Worm (Caenorhabditis elegans) whole organism, L2 larva: Measurements from ENCODE around the gene sri-71.
"Not testable (repeated sequence)": the region's sequence is repeated elsewhere in the genome, so short reads cannot be mapped to it uniquely, and the experiment has no call there.

Source experiments
- C34F6.9 ChIP-seq: fragments of 150-350 bp; optimal IDR thresholded peaks from 2 replicates; lab custom pipeline; 2014; ENCODE audit warnings: missing biosample characterization, missing genetic modification characterization
- R02D3.7 ChIP-seq: fragments of 150-350 bp; optimal IDR thresholded peaks from 2 replicates; lab custom pipeline; 2014; ENCODE audit warnings: missing biosample characterization, missing genetic modification characterization
- Y55F3AM.14 ChIP-seq: fragments of 200-800 bp; sonication (Bioruptor generic); optimal IDR thresholded peaks from 2 replicates; lab custom pipeline; 2018; ENCODE audit warnings: mild to moderate bottlenecking, missing genetic modification characterization, missing compliant biosample characterization
- alr-1 ChIP-seq: fragments of 150-350 bp; optimal IDR thresholded peaks from 2 replicates; lab custom pipeline; 2014; ENCODE audit warnings: missing biosample characterization, missing genetic modification characterization
- aly-2 ChIP-seq: fragments of 150-350 bp; optimal IDR thresholded peaks from 2 replicates; lab custom pipeline; 2014; ENCODE audit warnings: missing biosample characterization, missing genetic modification characterization
- blmp-1 ChIP-seq: sonication (generic microtip); optimal IDR thresholded peaks from 2 replicates; lab custom pipeline; 2017; ENCODE audit warnings: missing genetic modification characterization, mild to moderate bottlenecking, missing compliant biosample characterization, antibody characterized with exemption, moderate library complexity; ENCODE audit not compliant: insufficient read depth
- dmd-4 ChIP-seq: sonication (generic microtip); optimal IDR thresholded peaks from 2 replicates; lab custom pipeline; 2017; ENCODE audit warnings: missing biosample characterization, missing genetic modification characterization
- egl-27 ChIP-seq: sonication (generic microtip); optimal IDR thresholded peaks from 3 replicates; lab custom pipeline; 2017; ENCODE audit warnings: missing biosample characterization, missing genetic modification reagents, missing genetic modification characterization
- elt-3 ChIP-seq: sonication (generic microtip); optimal IDR thresholded peaks from 2 replicates; lab custom pipeline; 2017; ENCODE audit warnings: missing biosample characterization, missing genetic modification characterization
- gmeb-1 ChIP-seq: fragments of 150-350 bp; optimal IDR thresholded peaks from 2 replicates; lab custom pipeline; 2014; ENCODE audit warnings: missing biosample characterization, missing genetic modification characterization
- lin-13 ChIP-seq: fragments of 150-350 bp; optimal IDR thresholded peaks from 2 replicates; lab custom pipeline; 2014; ENCODE audit warnings: missing biosample characterization, missing genetic modification reagents, missing genetic modification characterization
- lsy-2 ChIP-seq, 2 experiments: fragments of 150-350 bp in 1 of 2; sonication (generic microtip) in 1 of 2; optimal IDR thresholded peaks; 2 replicates each; lab custom pipeline; 2014 to 2017; ENCODE audit warnings: missing biosample characterization in 2 of 2, missing genetic modification characterization in 2 of 2
- mab-5 ChIP-seq: fragments of 150-350 bp; optimal IDR thresholded peaks from 2 replicates; lab custom pipeline; 2014; ENCODE audit warnings: missing biosample characterization, missing genetic modification characterization
- mbf-1 ChIP-seq: sonication (generic microtip); optimal IDR thresholded peaks from 2 replicates; lab custom pipeline; 2017; ENCODE audit warnings: missing biosample characterization, missing genetic modification characterization
- nhr-10 ChIP-seq: sonication (generic microtip); optimal IDR thresholded peaks from 2 replicates; lab custom pipeline; 2017; ENCODE audit warnings: missing biosample characterization, missing genetic modification characterization
- nhr-11 ChIP-seq: fragments of 150-350 bp; optimal IDR thresholded peaks from 2 replicates; lab custom pipeline; 2014; ENCODE audit warnings: missing biosample characterization, missing genetic modification characterization
- nhr-12 ChIP-seq: fragments of 150-350 bp; optimal IDR thresholded peaks from 2 replicates; lab custom pipeline; 2014; ENCODE audit warnings: missing biosample characterization, missing genetic modification characterization
- nhr-129 ChIP-seq: fragments of 150-350 bp; optimal IDR thresholded peaks from 2 replicates; lab custom pipeline; 2014; ENCODE audit warnings: missing biosample characterization, missing genetic modification characterization
- nhr-21 ChIP-seq: fragments of 150-350 bp; optimal IDR thresholded peaks from 2 replicates; lab custom pipeline; 2014; ENCODE audit warnings: missing biosample characterization, missing genetic modification characterization
- nhr-23 ChIP-seq: fragments of 150-350 bp; optimal IDR thresholded peaks from 2 replicates; lab custom pipeline; 2014; ENCODE audit warnings: missing biosample characterization, missing genetic modification reagents, missing genetic modification characterization
- nhr-25 ChIP-seq: fragments of 150-350 bp; sonication (generic microtip); optimal IDR thresholded peaks from 3 replicates; lab custom pipeline; 2014; ENCODE audit warnings: missing biosample characterization, missing genetic modification characterization
- peb-1 ChIP-seq: fragments of 150-350 bp; optimal IDR thresholded peaks from 2 replicates; lab custom pipeline; 2014; ENCODE audit warnings: missing biosample characterization, missing genetic modification characterization
- sma-9 ChIP-seq, 2 experiments: fragments of 150-350 bp in 1 of 2; sonication (generic microtip) in 1 of 2; optimal IDR thresholded peaks; 2 replicates each; lab custom pipeline; 2014 to 2016; ENCODE audit warnings: missing genetic modification characterization in 2 of 2, mild to moderate bottlenecking in 1 of 2, missing biosample characterization in 1 of 2, missing compliant biosample characterization in 1 of 2, missing genetic modification reagents in 1 of 2, moderate library complexity in 1 of 2
- unc-39 ChIP-seq: fragments of 150-350 bp; optimal IDR thresholded peaks from 2 replicates; lab custom pipeline; 2014; ENCODE audit warnings: missing biosample characterization, missing genetic modification characterization
- unc-55 ChIP-seq: fragments of 150-350 bp; sonication (generic microtip); optimal IDR thresholded peaks from 3 replicates; lab custom pipeline; 2014; ENCODE audit warnings: missing biosample characterization, missing genetic modification reagents, missing genetic modification characterization
- unc-62 ChIP-seq: fragments of 150-350 bp; optimal IDR thresholded peaks from 2 replicates; lab custom pipeline; 2014; ENCODE audit warnings: missing biosample characterization, missing genetic modification reagents, missing genetic modification characterization
- ztf-11 ChIP-seq: sonication (generic microtip); optimal IDR thresholded peaks from 2 replicates; lab custom pipeline; 2017; ENCODE audit warnings: missing biosample characterization, missing genetic modification characterization

Gene sri-71

ce11 chrII:2631169-2631568 lies 3.6 kb downstream of the sri-71 start, which contains the start of gene D2062.1:
Gene D2062.1, plus strand, starts transcription at chrII:2631469.
- TF ChIP-seq sma-9 (GFP tag; optimal IDR thresholded peaks at IDR 0.05; lab: Kevin White, UChicago): no peak
- TF ChIP-seq sma-9 (tag; optimal IDR thresholded peaks at IDR 0.05; lab: Kevin White, UChicago): no peak
- no peak for TF ChIP-seq nhr-10 (tag; lab: Kevin White, UChicago)
- TF ChIP-seq alr-1 (tag; lab: Kevin White, UChicago): no peak

ce11 chrII:2637359-2637758 lies 9.8 kb downstream of the sri-71 start, which contains the start of gene F22E5.21:
Gene F22E5.21, minus strand, starts transcription at chrII:2637459.
- TF ChIP-seq nhr-21 (no peak), elt-3 (tag; lab: Kevin White, UChicago) (no peak), nhr-129 (tag; lab: Kevin White, UChicago) (no peak), unc-62 (GFP tag; lab: Kevin White, UChicago) (no peak), sma-9 (GFP tag; optimal IDR thresholded peaks at IDR 0.05; lab: Kevin White, UChicago) (no peak), sma-9 (tag; optimal IDR thresholded peaks at IDR 0.05; lab: Kevin White, UChicago) (no peak), blmp-1 (tag; lab: Kevin White, UChicago) (no peak), Y55F3AM.14 (GFP tag; lab: Kevin White, UChicago) (no peak), R02D3.7 (tag; lab: Kevin White, UChicago) (no peak), ztf-11 (tag; lab: Kevin White, UChicago) (no peak), nhr-25 (tag; lab: Kevin White, UChicago) (no peak), unc-39 (no peak), lin-13 (GFP tag; lab: Kevin White, UChicago) (no peak), mab-5 (tag; lab: Kevin White, UChicago) (no peak), peb-1 (tag; lab: Kevin White, UChicago) (no peak), nhr-12 (tag; lab: Kevin White, UChicago) (no peak), nhr-11 (no peak)

ce11 chrII:2638062-2638461 lies 10.5 kb downstream of the sri-71 start, which contains the start of gene F22E5.9:
Gene F22E5.9, plus strand, starts transcription at chrII:2638388.
- TF ChIP-seq gmeb-1 (tag; lab: Kevin White, UChicago) (peak; percentile 91), unc-55 (GFP tag; lab: Kevin White, UChicago) (peak; percentile 61), lsy-2 (tag; optimal IDR thresholded peaks at IDR 0.05; lab: Kevin White, UChicago) (no peak), C34F6.9 (peak; percentile 26), nhr-23 (tag; lab: Kevin White, UChicago) (no peak), dmd-4 (no peak)

- TF ChIP-seq egl-27 (tag; lab: Kevin White, UChicago); nhr-23 (tag; lab: Kevin White, UChicago); unc-62 (GFP tag; lab: Kevin White, UChicago): not testable (repeated sequence)
Observed at ce11 chrII:2639401-2640088, 12.0 kb downstream of the sri-71 start, which contains the start of gene F22E5.8. Gene F22E5.8, plus strand, starts transcription at chrII:2640038.

- TF ChIP-seq ztf-11 (tag; lab: Kevin White, UChicago) (no peak), alr-1 (tag; lab: Kevin White, UChicago) (no peak), peb-1 (tag; lab: Kevin White, UChicago) (no peak), aly-2 (tag; lab: Kevin White, UChicago) (no peak)
Observed at ce11 chrII:2640982-2641381, 13.4 kb downstream of the sri-71 start, which contains the start of gene F22E5.23. Gene F22E5.23, plus strand, starts transcription at chrII:2641282.

ce11 chrII:2641777-2642176 lies 14.2 kb downstream of the sri-71 start, which contains the start of gene F22E5.7:
Gene F22E5.7, plus strand, starts transcription at chrII:2642077.
- TF ChIP-seq nhr-21: no peak
- TF ChIP-seq aly-2 (tag; lab: Kevin White, UChicago): no peak
- no peak for TF ChIP-seq mbf-1 (tag; lab: Kevin White, UChicago)

- no peak for TF ChIP-seq elt-3 (tag; lab: Kevin White, UChicago)
- TF ChIP-seq lsy-2 (tag; optimal IDR thresholded peaks at IDR 0.05; lab: Kevin White, UChicago): no peak
- no peak for TF ChIP-seq nhr-10 (tag; lab: Kevin White, UChicago)
Observed at ce11 chrII:2644498-2644897, 16.9 kb downstream of the sri-71 start, which contains the start of gene F22E5.11. Gene F22E5.11, minus strand, starts transcription at chrII:2644598.
